Fruit fly (Drosophila melanogaster) whole organism, prepupa: ENCODE data around the gene Acbp6.

Experiments
- CG11294 ChIP-seq: fragments of 200-800 bp; sonication (Bioruptor generic); IDR thresholded peaks from 2 replicates; pipeline ENCODE4 v1.3.6; 2022; ENCODE audit warnings: missing biosample characterization, missing genetic modification characterization
- CG3919 ChIP-seq: fragments of 200-800 bp; sonication (Bioruptor generic); optimal IDR thresholded peaks from 3 replicates; lab custom pipeline; 2016; ENCODE audit warnings: missing biosample characterization, missing genetic modification characterization
- CG6163 ChIP-seq: fragments of 200-800 bp; sonication (Bioruptor generic); IDR thresholded peaks from 3 replicates; pipeline ENCODE4 v1.3.6; 2022; ENCODE audit warnings: missing biosample characterization, missing genetic modification characterization
- CG6854 ChIP-seq: fragments of 200-800 bp; sonication (Bioruptor generic); optimal IDR thresholded peaks from 2 replicates; lab custom pipeline; 2017; ENCODE audit warnings: missing biosample characterization, mild to moderate bottlenecking, missing genetic modification characterization
- CG7368 ChIP-seq: fragments of 200-800 bp; sonication (Bioruptor generic); optimal IDR thresholded peaks from 3 replicates; lab custom pipeline; 2016; ENCODE audit warnings: missing biosample characterization, missing genetic modification characterization
- Ets96B ChIP-seq: fragments of 200-800 bp; optimal IDR thresholded peaks from 2 replicates; lab custom pipeline; 2019; ENCODE audit warnings: missing biosample characterization, mild to moderate bottlenecking, missing genetic modification characterization, moderate library complexity
- Met ChIP-seq: fragments of 200-800 bp; sonication (Bioruptor generic); optimal IDR thresholded peaks from 3 replicates; lab custom pipeline; 2016; ENCODE audit warnings: missing biosample characterization, missing genetic modification characterization
- Sox14 ChIP-seq: fragments of 200-800 bp; sonication (Bioruptor generic); optimal IDR thresholded peaks from 3 replicates; lab custom pipeline; 2016; ENCODE audit warnings: missing biosample characterization, missing genetic modification characterization
- dac ChIP-seq: fragments of 200-800 bp; sonication (Bioruptor generic); optimal IDR thresholded peaks from 2 replicates; lab custom pipeline; 2017; ENCODE audit warnings: missing biosample characterization, mild to moderate bottlenecking, missing genetic modification characterization
- net ChIP-seq: fragments of 200-800 bp; sonication (Bioruptor generic); optimal IDR thresholded peaks from 3 replicates; lab custom pipeline; 2016; ENCODE audit warnings: missing biosample characterization, missing genetic modification characterization
- svp ChIP-seq: fragments of 200-800 bp; sonication (Bioruptor generic); peaks from one replicate; lab custom pipeline; 2016; ENCODE audit warnings: missing biosample characterization, missing genetic modification characterization

DNA sequence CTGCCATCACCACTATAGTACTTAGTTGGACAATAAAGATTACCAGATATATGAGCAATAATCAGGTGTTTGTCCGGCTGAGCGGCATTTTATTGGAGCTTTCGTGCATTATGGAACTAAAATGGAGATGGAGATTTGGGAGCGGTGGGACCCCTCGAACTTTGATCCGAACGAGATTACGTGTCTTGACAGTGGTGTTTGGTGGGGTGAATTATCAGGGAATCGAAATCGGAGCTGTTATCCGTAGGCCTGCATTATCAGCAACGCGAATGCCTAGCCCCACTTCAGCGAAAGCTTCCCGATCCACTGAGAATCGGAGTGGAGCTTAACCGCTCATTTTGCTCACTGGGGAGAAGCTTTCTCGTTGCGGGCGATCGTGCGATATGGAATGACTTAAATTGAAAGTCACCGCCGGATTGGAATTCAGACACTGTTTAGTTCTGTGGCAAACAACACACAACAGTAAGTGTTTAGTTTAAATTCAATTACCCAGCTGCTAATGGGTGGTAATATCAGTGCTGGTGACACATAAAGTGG is 2.8 kb downstream of the Acbp6 start, which contains the start of gene Acbp2:
- TF ChIP-seq net (peak; percentile 9), Sox14 (GFP tag; lab: Kevin White, UChicago) (no peak), CG6854 (GFP tag; lab: Kevin White, UChicago) (peak; percentile 23), CG11294 (GFP tag; lab: Robert Waterston, UW) (no peak), dac (GFP tag; lab: Kevin White, UChicago) (no peak), CG6163 (GFP tag; lab: Robert Waterston, UW) (no peak), CG3919 (GFP tag; lab: Kevin White, UChicago) (peak; percentile 2), svp (GFP tag; lab: Kevin White, UChicago) (peak; percentile 97), Met (GFP tag; lab: Kevin White, UChicago) (no peak), CG7368 (GFP tag; lab: Kevin White, UChicago) (no peak), Ets96B (tag; lab: Kevin White, UChicago) (no peak)
